Fruit fly (Drosophila melanogaster): ENCODE measurements around the gene CG14711.

The CG14711 gene

DNA sequence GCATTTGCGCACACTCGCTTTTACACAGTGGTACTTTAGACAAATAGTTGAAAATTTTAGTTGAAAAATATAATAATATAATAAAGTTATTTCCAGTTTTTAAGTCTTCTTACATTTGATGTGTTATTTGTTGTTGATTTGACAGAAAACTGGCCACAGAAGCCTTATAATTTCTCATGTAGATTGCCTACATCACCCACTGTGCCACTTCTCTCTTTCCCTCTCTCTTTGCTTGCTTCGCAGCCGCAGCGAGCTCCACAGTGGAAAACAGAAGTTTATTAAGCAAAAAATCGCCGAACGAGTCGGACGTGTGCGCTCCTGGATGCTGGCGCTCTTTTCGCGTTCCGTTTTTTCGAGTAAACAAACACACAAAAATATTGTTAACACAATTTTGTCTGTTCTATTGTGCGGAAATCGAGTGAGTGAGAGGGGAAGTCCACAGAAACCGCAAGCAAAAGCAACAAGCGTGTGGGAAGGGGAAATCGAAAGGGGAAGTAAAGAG lies 32.8 kb downstream of the CG14711 start, which contains the start of gene CG42327:
Gene CG42327 (plus strand): TSS at position 277 of the 502 bp plus-strand sequence.
- no peak for TF ChIP-seq pan (optimal IDR thresholded peaks at IDR 0.05)
- TF ChIP-seq jim (GFP tag; optimal IDR thresholded peaks at IDR 0.05), result no peak
- peak; percentile 86 for TF ChIP-seq Sp1 (GFP tag; optimal IDR thresholded peaks at IDR 0.05)
- TF ChIP-seq h (GFP tag; optimal IDR thresholded peaks at IDR 0.05), result peak; percentile 95
- peak; percentile 89 for TF ChIP-seq psq (GFP tag; optimal IDR thresholded peaks at IDR 0.05)
- no peak for TF ChIP-seq N (GFP tag; optimal IDR thresholded peaks at IDR 0.05)
- peak; percentile 92 for TF ChIP-seq fru (GFP tag; optimal IDR thresholded peaks at IDR 0.05)
- peak; percentile 96 for TF ChIP-seq brk (GFP tag; optimal IDR thresholded peaks at IDR 0.05)
- peak; percentile 87 for TF ChIP-seq ey (GFP tag; optimal IDR thresholded peaks at IDR 0.05)
- no peak for TF ChIP-seq Abd-B (GFP tag; optimal IDR thresholded peaks at IDR 0.05)
- peak; percentile 70 for TF ChIP-seq GATAd (GFP tag; optimal IDR thresholded peaks at IDR 0.05)
- TF ChIP-seq sage (GFP tag; optimal IDR thresholded peaks at IDR 0.05), result peak; percentile 91
- TF ChIP-seq HLH106 (tag; optimal IDR thresholded peaks at IDR 0.05), result peak; percentile 87
- peak; percentile 59 for TF ChIP-seq CrebA (GFP tag; optimal IDR thresholded peaks at IDR 0.05; ENCODE audit: borderline replicate concordance)
- TF ChIP-seq CG9705 (GFP tag; optimal IDR thresholded peaks at IDR 0.05), result peak; percentile 54
- no peak for TF ChIP-seq Mio (GFP tag; optimal IDR thresholded peaks at IDR 0.05)
- TF ChIP-seq usp (GFP tag; optimal IDR thresholded peaks at IDR 0.05), result no peak
- peak; percentile 49 for TF ChIP-seq Hr83 (GFP tag; optimal IDR thresholded peaks at IDR 0.05; ENCODE audit: poor library complexity, severe bottlenecking)
- TF ChIP-seq Myc (optimal IDR thresholded peaks at IDR 0.05), result no peak
- TF ChIP-seq woc (GFP tag; optimal IDR thresholded peaks at IDR 0.05), result peak; percentile 87
- peak; percentile 88 for TF ChIP-seq Rel (GFP tag; optimal IDR thresholded peaks at IDR 0.05)
- peak; percentile 94 for TF ChIP-seq Rel (tag; optimal IDR thresholded peaks at IDR 0.05)
- TF ChIP-seq dsf (GFP tag; optimal IDR thresholded peaks at IDR 0.05; ENCODE audit: borderline replicate concordance), result peak; percentile 60
- TF ChIP-seq Hnf4 (GFP tag; optimal IDR thresholded peaks at IDR 0.05), result peak; percentile 86
- peak; percentile 96 for TF ChIP-seq rgr (GFP tag; optimal IDR thresholded peaks at IDR 0.05)
- peak; percentile 86 for TF ChIP-seq br (GFP tag; optimal IDR thresholded peaks at IDR 0.05)
- peak; percentile 71 for TF ChIP-seq CG32264 (GFP tag; optimal IDR thresholded peaks at IDR 0.05)
- peak in 1 of 2 experiments; percentile 30 for TF ChIP-seq dl (GFP tag; optimal IDR thresholded peaks at IDR 0.05; ENCODE audit: insufficient read depth in 1 of 2, partially characterized antibody in 2 of 2)
- peak; percentile 89 for TF ChIP-seq sv (GFP tag; optimal IDR thresholded peaks at IDR 0.05)
- TF ChIP-seq foxo (GFP tag; optimal IDR thresholded peaks at IDR 0.05), result peak in 1 of 2 experiments; percentile 95
- TF ChIP-seq dmrt93B (GFP tag; optimal IDR thresholded peaks at IDR 0.05), result peak; percentile 75
- no peak for TF ChIP-seq Dif (GFP tag; optimal IDR thresholded peaks at IDR 0.05; ENCODE audit: partially characterized antibody)
- no peak for TF ChIP-seq Hr78 (GFP tag; optimal IDR thresholded peaks at IDR 0.05)
- peak; percentile 84 for TF ChIP-seq tai (GFP tag; optimal IDR thresholded peaks at IDR 0.05)
- TF ChIP-seq Jra (GFP tag; optimal IDR thresholded peaks at IDR 0.05), result peak; percentile 27
- peak; percentile 94 for TF ChIP-seq OdsH (GFP tag; optimal IDR thresholded peaks at IDR 0.05)

DNA sequence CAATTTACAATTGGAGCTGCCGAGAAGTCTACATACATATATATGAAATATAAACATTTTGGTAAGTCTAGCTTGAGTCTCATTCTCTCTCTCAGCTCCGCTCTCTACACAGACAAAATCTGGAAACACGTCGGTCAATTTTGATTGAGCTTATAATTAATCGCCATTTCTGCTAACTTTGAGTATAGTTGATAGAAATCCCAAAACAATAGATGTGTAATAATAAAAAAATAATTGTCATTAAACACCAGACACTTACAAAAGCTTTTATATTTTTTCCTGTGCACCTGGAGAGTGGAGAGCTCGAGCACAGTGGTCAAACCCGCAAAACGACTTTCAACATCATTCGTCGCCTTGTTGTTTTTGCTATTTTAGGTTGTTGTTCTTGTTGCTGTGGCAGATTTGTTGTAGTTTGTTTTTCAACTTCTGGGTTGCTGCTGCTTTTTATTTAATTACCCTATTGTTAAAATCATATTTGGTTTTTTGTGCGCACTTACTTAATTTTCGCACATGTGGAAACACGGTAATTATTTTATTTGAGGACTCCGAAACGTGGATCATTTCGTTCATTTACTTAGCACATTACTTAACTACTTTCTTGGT lies 33.6 kb downstream of the CG14711 start:
- TF ChIP-seq ey (GFP tag; optimal IDR thresholded peaks at IDR 0.05) (peak; percentile 99), Hr83 (GFP tag; optimal IDR thresholded peaks at IDR 0.05; ENCODE audit: poor library complexity, severe bottlenecking) (peak; percentile 94), Hnf4 (GFP tag; optimal IDR thresholded peaks at IDR 0.05) (peak; percentile 98), jim (GFP tag; optimal IDR thresholded peaks at IDR 0.05) (peak; percentile 58), woc (GFP tag; optimal IDR thresholded peaks at IDR 0.05) (peak; percentile 94), dl (GFP tag; optimal IDR thresholded peaks at IDR 0.05; ENCODE audit: insufficient read depth in 1 of 2, partially characterized antibody in 2 of 2) (no peak), OdsH (GFP tag; optimal IDR thresholded peaks at IDR 0.05) (peak; percentile 99), pan (optimal IDR thresholded peaks at IDR 0.05) (no peak), foxo (GFP tag; optimal IDR thresholded peaks at IDR 0.05) (peak; percentile 97 to 99), Mio (GFP tag; optimal IDR thresholded peaks at IDR 0.05) (peak; percentile 86), lola (GFP tag; optimal IDR thresholded peaks at IDR 0.05) (no peak), Abd-B (GFP tag; optimal IDR thresholded peaks at IDR 0.05) (no peak), tai (GFP tag; optimal IDR thresholded peaks at IDR 0.05) (peak; percentile 95), Rel (GFP tag; optimal IDR thresholded peaks at IDR 0.05) (peak; percentile 96), Rel (tag; optimal IDR thresholded peaks at IDR 0.05) (peak; percentile 30), Dfd (GFP tag; optimal IDR thresholded peaks at IDR 0.05) (no peak), CG9705 (GFP tag; optimal IDR thresholded peaks at IDR 0.05) (peak; percentile 69), N (GFP tag; optimal IDR thresholded peaks at IDR 0.05) (no peak), psq (GFP tag; optimal IDR thresholded peaks at IDR 0.05) (peak; percentile 94), HLH106 (tag; optimal IDR thresholded peaks at IDR 0.05) (peak; percentile 97), rgr (GFP tag; optimal IDR thresholded peaks at IDR 0.05) (peak; percentile 99), usp (GFP tag; optimal IDR thresholded peaks at IDR 0.05) (no peak), h (GFP tag; optimal IDR thresholded peaks at IDR 0.05) (peak; percentile 99), br (GFP tag; optimal IDR thresholded peaks at IDR 0.05) (peak; percentile 99), GATAd (GFP tag; optimal IDR thresholded peaks at IDR 0.05) (peak; percentile 80), dmrt93B (GFP tag; optimal IDR thresholded peaks at IDR 0.05) (peak; percentile 95), dsf (GFP tag; optimal IDR thresholded peaks at IDR 0.05; ENCODE audit: borderline replicate concordance) (peak; percentile 90), fru (GFP tag; optimal IDR thresholded peaks at IDR 0.05) (peak; percentile 98), Hr78 (GFP tag; optimal IDR thresholded peaks at IDR 0.05) (no peak), sage (GFP tag; optimal IDR thresholded peaks at IDR 0.05) (peak; percentile 98), Jra (GFP tag; optimal IDR thresholded peaks at IDR 0.05) (peak; percentile 92), brk (GFP tag; optimal IDR thresholded peaks at IDR 0.05) (peak; percentile 97), CrebA (GFP tag; optimal IDR thresholded peaks at IDR 0.05; ENCODE audit: borderline replicate concordance) (peak; percentile 94), sv (GFP tag; optimal IDR thresholded peaks at IDR 0.05) (peak; percentile 93), CG32264 (GFP tag; optimal IDR thresholded peaks at IDR 0.05) (peak; percentile 97), Vsx2 (GFP tag; optimal IDR thresholded peaks at IDR 0.05; ENCODE audit: partially characterized antibody) (no peak), Myc (optimal IDR thresholded peaks at IDR 0.05) (no peak), Sp1 (GFP tag; optimal IDR thresholded peaks at IDR 0.05) (peak; percentile 97), Dif (GFP tag; optimal IDR thresholded peaks at IDR 0.05; ENCODE audit: partially characterized antibody) (peak; percentile 22)

Measured in whole organism, wandering third instar larva.